Worm (Caenorhabditis elegans) whole organism, young adult: Measurements from ENCODE around the gene T02G5.7.
A peak's percentile ranks its signal among the peaks of the same experiment; 100 is the strongest.

Experiments
- C06A6.2 ChIP-seq: fragments of 200-800 bp; sonication (Bioruptor generic); conservative IDR thresholded peaks from 2 replicates; pipeline ENCODE4 v1.3.6; 2022; ENCODE audit warnings: missing genetic modification characterization, missing compliant biosample characterization
- D2030.7 ChIP-seq: fragments of 200-800 bp; sonication (Bioruptor generic); IDR thresholded peaks from 2 replicates; pipeline ENCODE4 v1.3.6; 2022; ENCODE audit warnings: missing genetic modification reagents, missing genetic modification characterization, missing compliant biosample characterization
- F23B12.7 ChIP-seq: sonication (generic microtip); optimal IDR thresholded peaks from 2 replicates; lab custom pipeline; 2017; ENCODE audit warnings: missing genetic modification characterization, mild to moderate bottlenecking, missing compliant biosample characterization, antibody characterized with exemption, moderate library complexity; ENCODE audit not compliant: insufficient read depth
- F33H1.4 ChIP-seq: fragments of 200-800 bp; sonication (Bioruptor generic); IDR thresholded peaks from 2 replicates; pipeline ENCODE4 v1.3.6; 2022; ENCODE audit warnings: missing genetic modification reagents, missing genetic modification characterization, missing compliant biosample characterization
- F57C9.4 ChIP-seq: sonication (generic microtip); optimal IDR thresholded peaks from 2 replicates; lab custom pipeline; 2017; ENCODE audit warnings: mild to moderate bottlenecking, missing genetic modification characterization, missing compliant biosample characterization
- K11D2.4 ChIP-seq: fragments of 200-800 bp; sonication (Bioruptor generic); IDR thresholded peaks from 2 replicates; pipeline ENCODE4 v1.3.6; 2022; ENCODE audit warnings: missing genetic modification reagents, missing genetic modification characterization, missing compliant biosample characterization
- Y53G8AR.9 ChIP-seq: fragments of 200-800 bp; sonication (Bioruptor generic); conservative IDR thresholded peaks from 2 replicates; pipeline ENCODE4 v1.3.6; 2022; ENCODE audit warnings: missing genetic modification reagents, missing genetic modification characterization, missing compliant biosample characterization
- Y56A3A.18 ChIP-seq: fragments of 200-800 bp; sonication (Bioruptor generic); IDR thresholded peaks from 2 replicates; pipeline ENCODE4 v1.3.6; 2022; ENCODE audit warnings: missing genetic modification reagents, missing genetic modification characterization, missing compliant biosample characterization
- ZK185.1 ChIP-seq: sonication (generic microtip); optimal IDR thresholded peaks from 2 replicates; lab custom pipeline; 2016; ENCODE audit warnings: mild to moderate bottlenecking, missing genetic modification characterization, missing compliant biosample characterization; ENCODE audit not compliant: poor library complexity, severe bottlenecking
- ama-1 ChIP-seq, 3 experiments: fragments of 150-350 bp in 1 of 3; sonication (generic microtip) in 2 of 3; optimal IDR thresholded peaks; 2 replicates each; lab custom pipeline; 2014 to 2018; ENCODE audit warnings: missing biosample characterization in 2 of 3, missing genetic modification characterization in 2 of 3, missing genetic modification reagents in 2 of 3
- bed-1 ChIP-seq: fragments of 200-800 bp; sonication (Bioruptor generic); IDR thresholded peaks from 2 replicates; pipeline ENCODE4 v1.3.6; 2022; ENCODE audit warnings: missing genetic modification reagents, missing genetic modification characterization, missing compliant biosample characterization
- ceh-100 ChIP-seq: fragments of 200-800 bp; sonication (Bioruptor generic); IDR thresholded peaks from 2 replicates; pipeline ENCODE4 v1.3.6; 2022; ENCODE audit warnings: missing genetic modification reagents, missing genetic modification characterization, missing compliant biosample characterization
- chd-7 ChIP-seq: sonication (generic microtip); optimal IDR thresholded peaks from 2 replicates; lab custom pipeline; 2016; ENCODE audit warnings: mild to moderate bottlenecking, missing genetic modification characterization, moderate library complexity, missing compliant biosample characterization
- die-1 ChIP-seq: sonication (generic microtip); optimal IDR thresholded peaks from 2 replicates; lab custom pipeline; 2016; ENCODE audit warnings: missing genotype, mild to moderate bottlenecking, missing genetic modification characterization, missing compliant biosample characterization
- dox-1 ChIP-seq: fragments of 200-800 bp; sonication (Bioruptor generic); IDR thresholded peaks from 2 replicates; pipeline ENCODE4 v1.3.6; 2022; ENCODE audit warnings: missing genetic modification reagents, missing genetic modification characterization, missing compliant biosample characterization
- egl-18 ChIP-seq: fragments of 200-800 bp; sonication (Bioruptor generic); IDR thresholded peaks from 2 replicates; pipeline ENCODE4 v1.3.6; 2022; ENCODE audit warnings: missing genetic modification reagents, missing genetic modification characterization, missing compliant biosample characterization
- fkh-3 ChIP-seq: sonication (generic microtip); optimal IDR thresholded peaks from 2 replicates; lab custom pipeline; 2016; ENCODE audit warnings: mild to moderate bottlenecking, missing genetic modification characterization, missing compliant biosample characterization
- hmg-1.2 ChIP-seq: fragments of 200-800 bp; sonication (Bioruptor generic); IDR thresholded peaks from 2 replicates; pipeline ENCODE4 v1.3.6; 2022; ENCODE audit warnings: missing genetic modification reagents, missing genetic modification characterization, missing compliant biosample characterization
- let-607 ChIP-seq, 2 experiments: fragments of 200-800 bp in 1 of 2; sonication (Bioruptor generic) in 1 of 2; sonication (generic microtip) in 1 of 2; optimal IDR thresholded peaks; 2 replicates each; lab custom pipeline; 2016 to 2018; ENCODE audit warnings: mild to moderate bottlenecking in 2 of 2, missing compliant biosample characterization in 2 of 2, missing genetic modification characterization in 2 of 2, moderate library complexity in 2 of 2, missing genotype in 1 of 2
- lin-40 ChIP-seq: sonication (generic microtip); optimal IDR thresholded peaks from 2 replicates; lab custom pipeline; 2016; ENCODE audit warnings: missing genetic modification characterization, mild to moderate bottlenecking, missing compliant biosample characterization, missing genotype, missing genetic modification reagents
- madf-10 ChIP-seq: sonication (generic microtip); optimal IDR thresholded peaks from 2 replicates; lab custom pipeline; 2016; ENCODE audit warnings: mild to moderate bottlenecking, missing genetic modification characterization, missing compliant biosample characterization
- madf-6 ChIP-seq: fragments of 200-800 bp; sonication (Bioruptor generic); IDR thresholded peaks from 2 replicates; pipeline ENCODE4 v1.3.6; 2022; ENCODE audit warnings: missing genetic modification reagents, missing genetic modification characterization, missing compliant biosample characterization
- mcd-1 ChIP-seq: fragments of 200-800 bp; sonication (Bioruptor generic); IDR thresholded peaks from 2 replicates; pipeline ENCODE4 v1.3.6; 2022; ENCODE audit warnings: missing genetic modification reagents, missing genetic modification characterization, missing compliant biosample characterization
- nfyb-1 ChIP-seq: fragments of 200-800 bp; sonication (Bioruptor generic); IDR thresholded peaks from 2 replicates; pipeline ENCODE4 v1.3.6; 2022; ENCODE audit warnings: missing genetic modification reagents, missing genetic modification characterization, missing compliant biosample characterization
- nhr-27 ChIP-seq: fragments of 200-800 bp; sonication (Bioruptor generic); optimal IDR thresholded peaks from 2 replicates; lab custom pipeline; 2018; ENCODE audit warnings: mild to moderate bottlenecking, missing genetic modification characterization, moderate library complexity, missing compliant biosample characterization
- nhr-80 ChIP-seq: sonication (generic microtip); optimal IDR thresholded peaks from 2 replicates; lab custom pipeline; 2016; ENCODE audit warnings: missing genetic modification characterization, missing compliant biosample characterization
- pbrm-1 ChIP-seq: fragments of 200-800 bp; sonication (Bioruptor generic); IDR thresholded peaks from 2 replicates; pipeline ENCODE4 v1.3.6; 2022; ENCODE audit warnings: missing genetic modification reagents, missing genetic modification characterization, missing compliant biosample characterization
- repo-1 ChIP-seq: sonication (generic microtip); optimal IDR thresholded peaks from 2 replicates; lab custom pipeline; 2017; ENCODE audit warnings: mild to moderate bottlenecking, missing genetic modification characterization, missing compliant biosample characterization
- rpc-1 ChIP-seq, 2 experiments: fragments of 150-350 bp in 1 of 2; sonication (generic microtip) in 1 of 2; optimal IDR thresholded peaks; 2 replicates each; lab custom pipeline; 2014 to 2018; ENCODE audit warnings: missing biosample characterization in 1 of 2, missing genetic modification characterization in 1 of 2, missing genetic modification reagents in 1 of 2, missing genotype in 1 of 2
- snpc-1.1 ChIP-seq: sonication (generic microtip); optimal IDR thresholded peaks from 2 replicates; lab custom pipeline; 2017; ENCODE audit warnings: missing genetic modification characterization, mild to moderate bottlenecking, missing compliant biosample characterization, antibody characterized with exemption, moderate library complexity, missing genotype, missing genetic modification reagents; ENCODE audit not compliant: insufficient read depth
- unc-62 ChIP-seq: fragments of 150-350 bp; optimal IDR thresholded peaks from 2 replicates; lab custom pipeline; 2014; ENCODE audit warnings: missing biosample characterization, missing genetic modification reagents, missing genetic modification characterization
- xnd-1 ChIP-seq: sonication (generic microtip); optimal IDR thresholded peaks from 2 replicates; lab custom pipeline; 2016; ENCODE audit warnings: missing genotype, missing genetic modification reagents, missing genetic modification characterization, missing compliant biosample characterization
- zim-3 ChIP-seq: sonication (generic microtip); optimal IDR thresholded peaks from 2 replicates; lab custom pipeline; 2017; ENCODE audit warnings: mild to moderate bottlenecking, missing genetic modification characterization, moderate library complexity, missing compliant biosample characterization
- ztf-22 ChIP-seq: fragments of 200-800 bp; sonication (Bioruptor generic); optimal IDR thresholded peaks from 2 replicates; lab custom pipeline; 2018; ENCODE audit warnings: mild to moderate bottlenecking, missing genetic modification characterization, moderate library complexity, missing compliant biosample characterization
- ztf-25 ChIP-seq: fragments of 200-800 bp; sonication (Bioruptor generic); IDR thresholded peaks from 2 replicates; pipeline ENCODE4 v1.3.6; 2022; ENCODE audit warnings: missing genetic modification reagents, missing genetic modification characterization, missing compliant biosample characterization

The T02G5.7 gene

ce11 chrII:7099231-7099630 is 23.8 kb downstream of the T02G5.7 start (continued):
- TF ChIP-seq hmg-1.2 (GFP tag; lab: Robert Waterston, UW) = 0 out of 2 replicates have a peak, but pooled peaks have one; percentile 7
- no peak for TF ChIP-seq nhr-27
- TF ChIP-seq Y56A3A.18 = no peak
- TF ChIP-seq rpc-1 (optimal IDR thresholded peaks at IDR 0.05; lab: Kevin White, UChicago) = no peak
- TF ChIP-seq rpc-1 (tag; optimal IDR thresholded peaks at IDR 0.05; lab: Kevin White, UChicago) = no peak

DNA sequence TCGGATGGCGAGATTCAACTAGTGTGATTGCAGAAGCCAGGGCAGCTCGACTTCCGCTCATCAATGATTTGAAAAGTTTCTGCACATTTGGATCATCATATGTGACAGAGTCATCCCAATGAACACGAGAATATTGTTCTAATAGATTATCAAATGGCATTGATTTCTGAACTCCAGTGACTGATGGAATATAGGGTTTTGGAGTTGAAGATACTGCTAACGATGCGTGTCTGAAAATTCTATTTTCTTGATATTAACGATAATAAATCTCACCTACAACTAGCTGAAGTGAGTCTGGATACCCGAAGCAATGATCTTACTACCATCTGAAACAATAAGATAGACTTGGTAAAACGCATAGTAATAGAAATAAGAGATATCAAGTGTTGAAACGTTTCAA is 25.4 kb downstream of the T02G5.7 start, which contains the start of gene mmaa-1:
Gene mmaa-1, minus strand, starts transcription at position 328 of the 400 bp plus-strand sequence.
- TF ChIP-seq ceh-100 (GFP tag; lab: Robert Waterston, UW) (no peak), mcd-1 (GFP tag; lab: Robert Waterston, UW) (0 out of 2 replicates have a peak, but pooled peaks have one; percentile 32), fkh-3 (tag; lab: Kevin White, UChicago) (peak; percentile 69), D2030.7 (GFP tag; lab: Robert Waterston, UW) (no peak), madf-10 (tag; lab: Kevin White, UChicago) (peak; percentile 3), dox-1 (GFP tag; lab: Robert Waterston, UW) (peak; percentile 34; the same call in 1 of the 2 replicates), snpc-1.1 (tag; lab: Kevin White, UChicago) (no peak), egl-18 (GFP tag; lab: Robert Waterston, UW) (no peak), hmg-1.2 (GFP tag; lab: Robert Waterston, UW) (peak; percentile 14; the same call in 1 of the 2 replicates), bed-1 (GFP tag; lab: Robert Waterston, UW) (0 out of 2 replicates have a peak, but pooled peaks have one; percentile 42), C06A6.2 (GFP tag; lab: Robert Waterston, UW) (no peak), unc-62 (GFP tag; lab: Kevin White, UChicago) (no peak), zim-3 (tag; lab: Kevin White, UChicago) (peak; percentile 19), Y53G8AR.9 (GFP tag; lab: Robert Waterston, UW) (peak; percentile 88), die-1 (tag; lab: Kevin White, UChicago) (no peak), ZK185.1 (no peak), pbrm-1 (no peak), rpc-1 (optimal IDR thresholded peaks at IDR 0.05; lab: Kevin White, UChicago) (no peak), rpc-1 (tag; optimal IDR thresholded peaks at IDR 0.05; lab: Kevin White, UChicago) (no peak), madf-6 (GFP tag; lab: Robert Waterston, UW) (peak; percentile 25; the same call in 1 of the 2 replicates), xnd-1 (peak; percentile 10), lin-40 (tag; lab: Kevin White, UChicago) (no peak), chd-7 (tag; lab: Kevin White, UChicago) (peak; percentile 69), ztf-22 (GFP tag; lab: Kevin White, UChicago) (no peak), ama-1 (optimal IDR thresholded peaks at IDR 0.05; lab: Kevin White, UChicago) (peak; percentile 78), ama-1 (GFP tag; optimal IDR thresholded peaks at IDR 0.05; lab: Kevin White, UChicago) (no peak), nhr-80 (tag; lab: Kevin White, UChicago) (no peak), repo-1 (tag; lab: Kevin White, UChicago) (peak; percentile 71), Y56A3A.18 (peak; percentile 78; the same call in 1 of the 2 replicates), F23B12.7 (tag; lab: Kevin White, UChicago) (no peak), let-607 (tag; optimal IDR thresholded peaks at IDR 0.05; lab: Kevin White, UChicago) (peak in 1 of 2 experiments; percentile 26), nfyb-1 (GFP tag; lab: Robert Waterston, UW) (peak; percentile 51; the same call in 1 of the 2 replicates), K11D2.4 (GFP tag; lab: Robert Waterston, UW) (0 out of 2 replicates have a peak, but pooled peaks have one; percentile 21), F33H1.4 (GFP tag; lab: Robert Waterston, UW) (no peak), ztf-25 (GFP tag; lab: Robert Waterston, UW) (no peak), F57C9.4 (tag; lab: Kevin White, UChicago) (no peak)
